Fruit fly (Drosophila melanogaster) whole organism, embryonic: Measurements from ENCODE around the gene CG8100.

Experiments used
- Antp ChIP-seq: fragments of 200-800 bp; sonication (Bioruptor generic); optimal IDR thresholded peaks from 3 replicates; lab custom pipeline; 2016; ENCODE audit warnings: missing biosample characterization, missing genetic modification characterization
- CG10462 ChIP-seq: fragments of 200-800 bp; sonication (Bioruptor generic); optimal IDR thresholded peaks from 2 replicates; lab custom pipeline; 2016; ENCODE audit warnings: missing biosample characterization, missing genetic modification characterization
- CG10979 ChIP-seq: fragments of 200-800 bp; sonication (Bioruptor generic); optimal IDR thresholded peaks from 2 replicates; lab custom pipeline; 2018; ENCODE audit warnings: missing biosample characterization, mild to moderate bottlenecking, missing genetic modification characterization, moderate library complexity
- CG11456 ChIP-seq: fragments of 200-800 bp; sonication (Bioruptor generic); IDR thresholded peaks from 3 replicates; pipeline ENCODE4 v1.3.6; 2022; ENCODE audit warnings: missing biosample characterization, missing genetic modification characterization
- CG13775 ChIP-seq: fragments of 200-800 bp; sonication (Bioruptor generic); optimal IDR thresholded peaks from 3 replicates; lab custom pipeline; 2017; ENCODE audit warnings: missing biosample characterization, mild to moderate bottlenecking, missing genetic modification characterization
- CG14050 ChIP-seq: fragments of 200-800 bp; sonication (Bioruptor generic); IDR thresholded peaks from 3 replicates; pipeline ENCODE4 v1.3.6; 2022; ENCODE audit warnings: missing biosample characterization, missing genetic modification characterization
- CG14710 ChIP-seq: fragments of 200-800 bp; sonication (Bioruptor generic); optimal IDR thresholded peaks from 3 replicates; lab custom pipeline; 2019; ENCODE audit warnings: missing biosample characterization, mild to moderate bottlenecking, missing genetic modification characterization, moderate library complexity
- CG14965 ChIP-seq: fragments of 200-800 bp; sonication (Bioruptor generic); optimal IDR thresholded peaks from 2 replicates; lab custom pipeline; 2016; ENCODE audit warnings: missing biosample characterization, missing genetic modification characterization, borderline replicate concordance
- CG15479 ChIP-seq: fragments of 200-800 bp; sonication (Bioruptor generic); optimal IDR thresholded peaks from 3 replicates; lab custom pipeline; 2019; ENCODE audit warnings: missing biosample characterization, mild to moderate bottlenecking, missing genetic modification characterization, moderate library complexity
- CG17829 ChIP-seq: fragments of 200-800 bp; optimal IDR thresholded peaks from 2 replicates; lab custom pipeline; 2019; ENCODE audit warnings: missing biosample characterization, mild to moderate bottlenecking, missing genetic modification characterization, moderate library complexity
- CG17912 ChIP-seq: fragments of 200-800 bp; sonication (Bioruptor generic); optimal IDR thresholded peaks from 2 replicates; lab custom pipeline; 2018; ENCODE audit warnings: missing biosample characterization, mild to moderate bottlenecking, missing genetic modification characterization
- CG2199 ChIP-seq: fragments of 200-800 bp; sonication (Bioruptor generic); IDR thresholded peaks from 3 replicates; pipeline ENCODE4 v1.3.6; 2022; ENCODE audit warnings: missing biosample characterization, missing genetic modification characterization
- CG2202 ChIP-seq: fragments of 200-800 bp; sonication (Bioruptor generic); optimal IDR thresholded peaks from 2 replicates; lab custom pipeline; 2018; ENCODE audit warnings: missing biosample characterization, mild to moderate bottlenecking, missing genetic modification characterization
- CG4820 ChIP-seq: fragments of 200-800 bp; sonication (Bioruptor generic); optimal IDR thresholded peaks from 3 replicates; lab custom pipeline; 2016; ENCODE audit warnings: missing biosample characterization, missing genetic modification characterization
- CG8089 ChIP-seq: fragments of 200-800 bp; sonication (Bioruptor generic); optimal IDR thresholded peaks from 3 replicates; lab custom pipeline; 2016; ENCODE audit warnings: missing biosample characterization, missing genetic modification characterization
- Dad ChIP-seq: fragments of 200-800 bp; sonication (Bioruptor generic); optimal IDR thresholded peaks from 3 replicates; lab custom pipeline; 2016; ENCODE audit warnings: missing biosample characterization, missing genetic modification characterization
- Dek ChIP-seq: fragments of 200-800 bp; sonication (Bioruptor generic); optimal IDR thresholded peaks from 3 replicates; lab custom pipeline; 2019; ENCODE audit warnings: missing biosample characterization, mild to moderate bottlenecking, missing genetic modification characterization, moderate library complexity
- Gug ChIP-seq: fragments of 200-800 bp; sonication (Bioruptor generic); IDR thresholded peaks from 4 replicates; pipeline ENCODE4 v1.3.6; 2022; ENCODE audit warnings: missing biosample characterization, missing genetic modification characterization
- HmgD ChIP-seq: fragments of 200-800 bp; sonication (Bioruptor generic); optimal IDR thresholded peaks from 3 replicates; lab custom pipeline; 2016; ENCODE audit warnings: missing biosample characterization, missing genetic modification characterization
- MTF-1 ChIP-seq: fragments of 200-800 bp; sonication (Bioruptor generic); optimal IDR thresholded peaks from 2 replicates; lab custom pipeline; 2018; ENCODE audit warnings: missing biosample characterization, mild to moderate bottlenecking, missing genetic modification characterization, borderline replicate concordance
- Max ChIP-seq: fragments of 200-800 bp; sonication (Bioruptor generic); optimal IDR thresholded peaks from 2 replicates; lab custom pipeline; 2016; ENCODE audit warnings: missing biosample characterization, mild to moderate bottlenecking, missing genetic modification characterization
- Nf-YA ChIP-seq: fragments of 200-800 bp; sonication (Bioruptor generic); IDR thresholded peaks from 2 replicates; pipeline ENCODE4 v1.3.6; 2022; ENCODE audit warnings: missing biosample characterization, missing genetic modification characterization
- NfI ChIP-seq: fragments of 200-800 bp; sonication (Bioruptor generic); optimal IDR thresholded peaks from 3 replicates; lab custom pipeline; 2018; ENCODE audit warnings: missing biosample characterization, mild to moderate bottlenecking, missing genetic modification characterization, moderate library complexity
- Six4 ChIP-seq: fragments of 200-800 bp; sonication (Bioruptor generic); optimal IDR thresholded peaks from 2 replicates; lab custom pipeline; 2016; ENCODE audit warnings: missing biosample characterization, missing genetic modification characterization
- Trl ChIP-seq, 3 experiments: fragments of >200 bp in 2 of 3; fragments of 200-800 bp in 1 of 3; sonication (Bioruptor generic) in 1 of 3; optimal IDR thresholded peaks; 2 replicates in 1 of 3; 3 replicates in 2 of 3; lab custom pipeline; 2016 to 2017; ENCODE audit warnings: missing biosample characterization in 1 of 3, missing genetic modification characterization in 1 of 3
- Xbp1 ChIP-seq: fragments of 200-800 bp; sonication (Bioruptor generic); optimal IDR thresholded peaks from 3 replicates; lab custom pipeline; 2016; ENCODE audit warnings: missing biosample characterization, mild to moderate bottlenecking, missing genetic modification characterization
- ase ChIP-seq: fragments of 200-800 bp; sonication (Bioruptor generic); IDR thresholded peaks from 3 replicates; pipeline ENCODE4 v1.3.6; 2022; ENCODE audit warnings: missing biosample characterization, missing genetic modification characterization
- bbx ChIP-seq: fragments of 200-800 bp; sonication (Bioruptor generic); IDR thresholded peaks from 2 replicates; pipeline ENCODE4 v1.3.6; 2022; ENCODE audit warnings: missing biosample characterization, missing genetic modification characterization; ENCODE audit not compliant: partially characterized antibody
- chinmo ChIP-seq: fragments of 200-800 bp; sonication (Bioruptor generic); IDR thresholded peaks from 4 replicates; pipeline ENCODE4 v1.3.6; 2022; ENCODE audit warnings: missing biosample characterization, missing genetic modification characterization; ENCODE audit not compliant: partially characterized antibody
- croc ChIP-seq: fragments of 200-800 bp; sonication (Bioruptor generic); conservative IDR thresholded peaks from 3 replicates; pipeline ENCODE4 v1.3.6; 2022; ENCODE audit warnings: missing biosample characterization, missing genetic modification characterization
- esg ChIP-seq: fragments of 200-800 bp; sonication (Bioruptor generic); conservative IDR thresholded peaks from 2 replicates; pipeline ENCODE4 v1.3.6; 2022; ENCODE audit warnings: missing biosample characterization, missing genetic modification characterization
- gem ChIP-seq: fragments of 200-800 bp; sonication (Bioruptor generic); optimal IDR thresholded peaks from 2 replicates; lab custom pipeline; 2019; ENCODE audit warnings: missing biosample characterization, mild to moderate bottlenecking, missing genetic modification characterization, moderate library complexity
- gsb-n ChIP-seq: fragments of 200-800 bp; sonication (Bioruptor generic); optimal IDR thresholded peaks from 3 replicates; lab custom pipeline; 2018; ENCODE audit warnings: missing biosample characterization, mild to moderate bottlenecking, missing genetic modification characterization
- insv ChIP-seq, 2 experiments: fragments of 200-800 bp; sonication (Bioruptor generic); optimal IDR thresholded peaks; 3 replicates each; lab custom pipeline; 2016 to 2018; ENCODE audit warnings: missing biosample characterization in 2 of 2, missing genetic modification characterization in 2 of 2
- klu ChIP-seq: fragments of 200-800 bp; sonication (Bioruptor generic); IDR thresholded peaks from 2 replicates; pipeline ENCODE4 v1.3.6; 2022; ENCODE audit warnings: missing biosample characterization, missing genetic modification characterization
- kni ChIP-seq: fragments of 200-800 bp; sonication (Bioruptor generic); optimal IDR thresholded peaks from 3 replicates; lab custom pipeline; 2017; ENCODE audit warnings: mild to moderate bottlenecking, missing biosample characterization, missing genetic modification reagents, missing genetic modification characterization
- mam ChIP-seq: fragments of 200-800 bp; sonication (Bioruptor generic); optimal IDR thresholded peaks from 3 replicates; lab custom pipeline; 2016; ENCODE audit warnings: missing biosample characterization, missing genetic modification characterization
- nom ChIP-seq: fragments of 200-800 bp; sonication (Bioruptor generic); optimal IDR thresholded peaks from 2 replicates; lab custom pipeline; 2017; ENCODE audit warnings: missing biosample characterization, missing genetic modification characterization, mild to moderate bottlenecking, moderate library complexity, missing genetic modification reagents
- odd ChIP-seq: fragments of 200-800 bp; sonication (Bioruptor generic); optimal IDR thresholded peaks from 2 replicates; lab custom pipeline; 2017; ENCODE audit warnings: missing biosample characterization, mild to moderate bottlenecking, missing genetic modification characterization
- org-1 ChIP-seq: fragments of 200-800 bp; sonication (Bioruptor generic); optimal IDR thresholded peaks from 2 replicates; lab custom pipeline; 2017; ENCODE audit warnings: missing biosample characterization, missing genetic modification characterization
- sisA ChIP-seq: fragments of 200-800 bp; sonication (Bioruptor generic); IDR thresholded peaks from 2 replicates; pipeline ENCODE4 v1.3.6; 2022; ENCODE audit warnings: missing biosample characterization, missing genetic modification characterization
- slou ChIP-seq: fragments of 200-800 bp; sonication (Bioruptor generic); optimal IDR thresholded peaks from 3 replicates; lab custom pipeline; 2016; ENCODE audit warnings: missing biosample characterization, missing genetic modification characterization
- sna ChIP-seq: fragments of 200-800 bp; sonication (Bioruptor generic); IDR thresholded peaks from 2 replicates; pipeline ENCODE4 v1.3.6; 2022; ENCODE audit warnings: missing biosample characterization, missing genetic modification characterization; ENCODE audit not compliant: partially characterized antibody
- so ChIP-seq: fragments of 200-800 bp; sonication (Bioruptor generic); IDR thresholded peaks from 3 replicates; pipeline ENCODE4 v1.3.6; 2022; ENCODE audit warnings: missing biosample characterization, missing genetic modification characterization
- sr ChIP-seq: fragments of 200-800 bp; sonication (Bioruptor generic); IDR thresholded peaks from 3 replicates; pipeline ENCODE4 v1.3.6; 2022; ENCODE audit warnings: missing biosample characterization, missing genetic modification characterization
- ssp ChIP-seq: fragments of 200-800 bp; sonication (Bioruptor generic); IDR thresholded peaks from 2 replicates; pipeline ENCODE4 v1.3.6; 2022; ENCODE audit warnings: missing biosample characterization, missing genetic modification characterization
- stc ChIP-seq: fragments of 200-800 bp; sonication (Bioruptor generic); IDR thresholded peaks from 2 replicates; pipeline ENCODE4 v1.3.6; 2022; ENCODE audit warnings: missing biosample characterization, missing genetic modification characterization
- yki ChIP-seq: fragments of >200 bp; optimal IDR thresholded peaks from 3 replicates; lab custom pipeline; 2018
- z ChIP-seq: fragments of 200-800 bp; sonication (Bioruptor generic); IDR thresholded peaks from 3 replicates; pipeline ENCODE4 v1.3.6; 2022; ENCODE audit warnings: missing biosample characterization, missing genetic modification characterization

Gene CG8100

DNA sequence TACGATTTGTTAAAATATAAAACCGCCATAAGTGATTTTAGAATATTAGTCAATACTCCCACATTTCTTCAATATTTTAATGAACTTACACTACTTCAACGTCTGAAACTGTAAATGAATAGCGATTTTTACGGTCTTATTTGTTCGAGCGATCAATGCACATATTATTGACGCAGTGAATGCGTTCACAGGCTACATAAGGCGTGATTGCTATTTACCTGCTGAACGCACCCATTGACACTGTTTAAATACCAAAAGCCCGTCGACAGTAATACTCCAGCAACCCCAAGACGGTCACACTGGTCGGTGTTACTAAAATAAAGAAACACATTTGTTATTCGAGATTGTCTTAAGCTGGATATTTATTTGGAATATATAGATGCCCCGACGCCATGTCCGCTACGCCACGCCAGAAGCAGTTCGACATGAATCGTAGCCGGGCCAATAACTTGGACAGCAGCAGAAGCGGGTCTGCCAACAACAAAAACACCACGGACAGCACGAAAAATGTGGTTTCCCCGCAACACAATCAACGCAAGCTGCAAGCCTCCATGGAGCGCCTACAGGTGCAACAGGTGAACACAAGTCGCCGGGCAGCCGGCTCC is 32.4 kb upstream of the CG8100 start, which contains the start of gene CG6833 (continued):
- TF ChIP-seq sr (GFP tag; lab: Robert Waterston, UW) (peak; percentile 53; the same call in 1 of the 3 replicates), CG8089 (GFP tag; lab: Kevin White, UChicago) (no peak), org-1 (GFP tag; lab: Kevin White, UChicago) (no peak), insv (GFP tag; optimal IDR thresholded peaks at IDR 0.05; lab: Kevin White, UChicago) (no peak), MTF-1 (GFP tag; lab: Kevin White, UChicago) (peak; percentile 61), Gug (peak; percentile 94), croc (peak; percentile 53; the same call in 2 of the 3 replicates), CG11456 (GFP tag; lab: Robert Waterston, UW) (peak; percentile 89), CG14050 (GFP tag; lab: Robert Waterston, UW) (peak; percentile 52; the same call in 2 of the 3 replicates), CG10462 (GFP tag; lab: Kevin White, UChicago) (no peak), esg (GFP tag; lab: Robert Waterston, UW) (peak; percentile 62; the same call in 1 of the 2 replicates), odd (GFP tag; lab: Kevin White, UChicago) (no peak), CG14710 (tag; lab: Kevin White, UChicago) (peak; percentile 77), CG10979 (tag; lab: Kevin White, UChicago) (peak; percentile 53), HmgD (GFP tag; lab: Kevin White, UChicago) (peak; percentile 89), gem (tag; lab: Kevin White, UChicago) (peak; percentile 64), CG2202 (tag; lab: Kevin White, UChicago) (no peak), sisA (GFP tag; lab: Robert Waterston, UW) (peak; percentile 86), yki (lab: Kevin White, UChicago) (no peak), Dek (tag; lab: Kevin White, UChicago) (peak; percentile 37), CG4820 (GFP tag; lab: Kevin White, UChicago) (peak; percentile 69), slou (GFP tag; lab: Kevin White, UChicago) (peak; percentile 27), kni (GFP tag; lab: Kevin White, UChicago) (no peak), NfI (GFP tag; lab: Kevin White, UChicago) (peak; percentile 71), CG13775 (peak; percentile 59), stc (GFP tag; lab: Robert Waterston, UW) (0 out of 2 replicates have a peak, but pooled peaks have one; percentile 17), Nf-YA (no peak; the same call in 1 of the 2 replicates), Max (peak; percentile 55), Trl (optimal IDR thresholded peaks at IDR 0.05; lab: Kevin White, UChicago) (no peak), Trl (GFP tag; optimal IDR thresholded peaks at IDR 0.05; lab: Kevin White, UChicago) (peak; percentile 76), sna (GFP tag; lab: Robert Waterston, UW) (no peak), chinmo (GFP tag; lab: Robert Waterston, UW) (no peak), bbx (GFP tag; lab: Robert Waterston, UW) (0 out of 2 replicates have a peak, but pooled peaks have one; percentile 39), mam (GFP tag; lab: Kevin White, UChicago) (peak; percentile 84), Xbp1 (GFP tag; lab: Kevin White, UChicago) (peak; percentile 85), Antp (peak; percentile 83), gsb-n (tag; lab: Kevin White, UChicago) (no peak), CG15479 (GFP tag; lab: Kevin White, UChicago) (no peak), CG17912 (GFP tag; lab: Kevin White, UChicago) (peak; percentile 25), Dad (GFP tag; lab: Kevin White, UChicago) (peak; percentile 18), so (GFP tag; lab: Robert Waterston, UW) (peak; percentile 71; the same call in 1 of the 3 replicates), CG2199 (peak; percentile 75), CG14965 (GFP tag; lab: Kevin White, UChicago) (no peak), ssp (GFP tag; lab: Robert Waterston, UW) (peak; percentile 77), klu (GFP tag; lab: Robert Waterston, UW) (peak; percentile 43; the same call in 1 of the 2 replicates), Six4 (peak; percentile 41), nom (GFP tag; lab: Kevin White, UChicago) (peak; percentile 10), z (GFP tag; lab: Robert Waterston, UW) (no peak), CG17829 (tag; lab: Kevin White, UChicago) (peak; percentile 79), ase (peak; percentile 67; the same call in 2 of the 3 replicates)
